Fruit fly (Drosophila melanogaster): Measurements from ENCODE around the gene CG17712.

Gene CG17712

dm6 chr2L:1732189-1732588 is 19.7 kb downstream of the CG17712 start, which contains the start of the genes CG17652 and CG17646 (continued):
- TF ChIP-seq dsx (GFP tag; optimal IDR thresholded peaks at IDR 0.05; ENCODE audit: poor library complexity, severe bottlenecking) (no peak), CG34406 (GFP tag; optimal IDR thresholded peaks at IDR 0.05) (no peak), Met (GFP tag; optimal IDR thresholded peaks at IDR 0.05) (no peak), Gug (GFP tag; IDR thresholded peaks at IDR 0.05) (no peak), Eip93F (GFP tag; optimal IDR thresholded peaks at IDR 0.05) (no peak), CG31627 (GFP tag; optimal IDR thresholded peaks at IDR 0.05) (no peak), Ets96B (tag; optimal IDR thresholded peaks at IDR 0.05) (no peak), CG1621 (tag; optimal IDR thresholded peaks at IDR 0.05) (no peak), OdsH (GFP tag; optimal IDR thresholded peaks at IDR 0.05) (no peak), CG8632 (GFP tag; optimal IDR thresholded peaks at IDR 0.05) (no peak), CG11762 (GFP tag; optimal IDR thresholded peaks at IDR 0.05; ENCODE audit: insufficient read depth) (no peak), CG3919 (GFP tag; optimal IDR thresholded peaks at IDR 0.05) (no peak), CG32006 (GFP tag; optimal IDR thresholded peaks at IDR 0.05) (no peak), lz (GFP tag; optimal IDR thresholded peaks at IDR 0.05) (no peak), fd85E (GFP tag; optimal IDR thresholded peaks at IDR 0.05) (no peak), eg (GFP tag; IDR thresholded peaks at IDR 0.05) (no peak), Sox14 (GFP tag; optimal IDR thresholded peaks at IDR 0.05) (peak; percentile 2), CG11902 (GFP tag; optimal IDR thresholded peaks at IDR 0.05) (no peak), topi (GFP tag; optimal IDR thresholded peaks at IDR 0.05) (no peak), Blimp-1 (GFP tag; optimal IDR thresholded peaks at IDR 0.05) (no peak), ss (GFP tag; optimal IDR thresholded peaks at IDR 0.05) (peak in 1 of 2 experiments; percentile 8)

dm6 chr2L:1730914-1731313 is 21.0 kb downstream of the CG17712 start:
- no peak for TF ChIP-seq dac (GFP tag; optimal IDR thresholded peaks at IDR 0.05)
- TF ChIP-seq salr (GFP tag; optimal IDR thresholded peaks at IDR 0.05), result no peak
- TF ChIP-seq OdsH (GFP tag; optimal IDR thresholded peaks at IDR 0.05), result no peak
- TF ChIP-seq Ets21C (GFP tag; optimal IDR thresholded peaks at IDR 0.05), result no peak
- TF ChIP-seq Hr4 (GFP tag; optimal IDR thresholded peaks at IDR 0.05), result no peak
- no peak for TF ChIP-seq Gug (GFP tag; IDR thresholded peaks at IDR 0.05)
- TF ChIP-seq Eip93F (GFP tag; optimal IDR thresholded peaks at IDR 0.05), result no peak
- no peak for TF ChIP-seq topi (GFP tag; optimal IDR thresholded peaks at IDR 0.05)
- TF ChIP-seq ss (GFP tag; optimal IDR thresholded peaks at IDR 0.05), result no peak
- TF ChIP-seq fkh (GFP tag; optimal IDR thresholded peaks at IDR 0.05), result peak; percentile 17
- no peak for TF ChIP-seq CG6808 (GFP tag; optimal IDR thresholded peaks at IDR 0.05)
- TF ChIP-seq Smox (GFP tag; optimal IDR thresholded peaks at IDR 0.05), result no peak
- no peak for TF ChIP-seq fd59A (GFP tag; optimal IDR thresholded peaks at IDR 0.05)
- no peak for TF ChIP-seq Hr39 (GFP tag; optimal IDR thresholded peaks at IDR 0.05)
- peak; percentile 57 for TF ChIP-seq Eip78C (GFP tag)
- TF ChIP-seq CG34406 (GFP tag; optimal IDR thresholded peaks at IDR 0.05), result no peak
- no peak for TF ChIP-seq achi (GFP tag; optimal IDR thresholded peaks at IDR 0.05)
- no peak for TF ChIP-seq CG15336 (GFP tag; IDR thresholded peaks at IDR 0.05)
- no peak for TF ChIP-seq Met (GFP tag; optimal IDR thresholded peaks at IDR 0.05)
- TF ChIP-seq CG8119 (GFP tag; IDR thresholded peaks at IDR 0.05), result no peak
- TF ChIP-seq Sox102F (GFP tag; optimal IDR thresholded peaks at IDR 0.05), result no peak
- no peak for TF ChIP-seq CG31627 (GFP tag; optimal IDR thresholded peaks at IDR 0.05)
- TF ChIP-seq Eip75B (GFP tag; optimal IDR thresholded peaks at IDR 0.05), result no peak
- no peak for TF ChIP-seq dsx (GFP tag; optimal IDR thresholded peaks at IDR 0.05; ENCODE audit: poor library complexity, severe bottlenecking)
- no peak for TF ChIP-seq CG3919 (GFP tag; optimal IDR thresholded peaks at IDR 0.05)
- no peak for TF ChIP-seq CG4318 (GFP tag; optimal IDR thresholded peaks at IDR 0.05)
- TF ChIP-seq CG32006 (GFP tag; optimal IDR thresholded peaks at IDR 0.05), result no peak
- TF ChIP-seq vri (GFP tag; optimal IDR thresholded peaks at IDR 0.05), result peak; percentile 38
- no peak for TF ChIP-seq eg (GFP tag; IDR thresholded peaks at IDR 0.05)
- no peak for TF ChIP-seq CG6792 (GFP tag; optimal IDR thresholded peaks at IDR 0.05)
- peak; percentile 29 for TF ChIP-seq svp (GFP tag)
- TF ChIP-seq CG6276 (GFP tag; optimal IDR thresholded peaks at IDR 0.05), result no peak
- no peak for TF ChIP-seq CG9139 (GFP tag; optimal IDR thresholded peaks at IDR 0.05)
- TF ChIP-seq acj6 (GFP tag; optimal IDR thresholded peaks at IDR 0.05), result no peak
- TF ChIP-seq Lpt (GFP tag; optimal IDR thresholded peaks at IDR 0.05), result no peak

Measured in whole organism, prepupa.